Fruit fly (Drosophila melanogaster) whole organism, embryonic: ENCODE data around the gene mTor.

ENCODE experiments used
- Ada2b ChIP-seq: fragments of 200-800 bp; sonication (Bioruptor generic); IDR thresholded peaks from 2 replicates; pipeline ENCODE4 v1.3.6; 2022; ENCODE audit warnings: missing biosample characterization, missing genetic modification characterization
- Bdp1 ChIP-seq: fragments of 200-800 bp; sonication (Bioruptor generic); optimal IDR thresholded peaks from 3 replicates; lab custom pipeline; 2016; ENCODE audit warnings: missing biosample characterization, missing genetic modification characterization
- Bgb ChIP-seq: fragments of 200-800 bp; sonication (Bioruptor generic); IDR thresholded peaks from 2 replicates; pipeline ENCODE4 v1.3.6; 2022; ENCODE audit warnings: missing biosample characterization, missing genetic modification characterization; ENCODE audit not compliant: partially characterized antibody
- CG10209 ChIP-seq: fragments of 200-800 bp; sonication (Bioruptor generic); optimal IDR thresholded peaks from 3 replicates; lab custom pipeline; 2017; ENCODE audit warnings: missing biosample characterization, mild to moderate bottlenecking, missing genetic modification characterization, missing genetic modification reagents
- CG10959 ChIP-seq: fragments of 200-800 bp; sonication (Bioruptor generic); IDR thresholded peaks from 2 replicates; pipeline ENCODE4 v1.3.6; 2022; ENCODE audit warnings: missing biosample characterization, missing genetic modification characterization
- CG11695 ChIP-seq: fragments of 200-800 bp; sonication (Bioruptor generic); IDR thresholded peaks from 3 replicates; pipeline ENCODE4 v1.3.6; 2022; ENCODE audit warnings: missing biosample characterization, missing genetic modification characterization
- CG13123 ChIP-seq: fragments of 200-800 bp; sonication (Bioruptor generic); optimal IDR thresholded peaks from 2 replicates; lab custom pipeline; 2016; ENCODE audit warnings: missing biosample characterization, missing genetic modification characterization
- CG13287 ChIP-seq: fragments of 200-800 bp; sonication (Bioruptor generic); IDR thresholded peaks from 2 replicates; pipeline ENCODE4 v1.3.6; 2022; ENCODE audit warnings: missing biosample characterization, missing genetic modification characterization; ENCODE audit not compliant: partially characterized antibody
- CG15269 ChIP-seq: fragments of 200-800 bp; sonication (Bioruptor generic); optimal IDR thresholded peaks from 2 replicates; lab custom pipeline; 2018; ENCODE audit warnings: missing biosample characterization, mild to moderate bottlenecking, missing genetic modification characterization, moderate library complexity
- CG1603 ChIP-seq: fragments of 200-800 bp; sonication (Bioruptor generic); optimal IDR thresholded peaks from 2 replicates; lab custom pipeline; 2019; ENCODE audit warnings: missing biosample characterization, mild to moderate bottlenecking, missing genetic modification characterization, moderate library complexity
- CG17612 ChIP-seq: fragments of 200-800 bp; sonication (Bioruptor generic); IDR thresholded peaks from 2 replicates; pipeline ENCODE4 v1.3.6; 2022; ENCODE audit warnings: missing biosample characterization, missing genetic modification characterization
- CG18262 ChIP-seq: fragments of 200-800 bp; optimal IDR thresholded peaks from 3 replicates; lab custom pipeline; 2019; ENCODE audit warnings: missing biosample characterization, mild to moderate bottlenecking, missing genetic modification characterization, moderate library complexity
- CG18599 ChIP-seq: fragments of 200-800 bp; sonication (Bioruptor generic); optimal IDR thresholded peaks from 3 replicates; lab custom pipeline; 2017; ENCODE audit warnings: missing biosample characterization, missing genetic modification characterization, mild to moderate bottlenecking, moderate library complexity, missing genetic modification reagents
- CG31388 ChIP-seq: fragments of 200-800 bp; sonication (Bioruptor generic); optimal IDR thresholded peaks from 2 replicates; lab custom pipeline; 2016; ENCODE audit warnings: missing biosample characterization, missing genetic modification characterization
- CG34376 ChIP-seq: fragments of 200-800 bp; sonication (Bioruptor generic); optimal IDR thresholded peaks from 2 replicates; lab custom pipeline; 2018; ENCODE audit warnings: missing biosample characterization, mild to moderate bottlenecking, missing genetic modification characterization
- CG4424 ChIP-seq: fragments of 200-800 bp; sonication (Bioruptor generic); optimal IDR thresholded peaks from 3 replicates; lab custom pipeline; 2016; ENCODE audit warnings: missing biosample characterization, missing genetic modification characterization
- CG5245 ChIP-seq: fragments of 200-800 bp; sonication (Bioruptor generic); optimal IDR thresholded peaks from 3 replicates; lab custom pipeline; 2016; ENCODE audit warnings: missing biosample characterization, missing genetic modification characterization
- CG6854 ChIP-seq: fragments of 200-800 bp; sonication (Bioruptor generic); optimal IDR thresholded peaks from 3 replicates; lab custom pipeline; 2017; ENCODE audit warnings: missing biosample characterization, mild to moderate bottlenecking, missing genetic modification characterization
- CG7745 ChIP-seq: fragments of 200-800 bp; sonication (Bioruptor generic); optimal IDR thresholded peaks from 2 replicates; lab custom pipeline; 2018; ENCODE audit warnings: missing biosample characterization, mild to moderate bottlenecking, missing genetic modification characterization, moderate library complexity
- CG7839 ChIP-seq: fragments of 200-800 bp; sonication (Bioruptor generic); optimal IDR thresholded peaks from 3 replicates; lab custom pipeline; 2018; ENCODE audit warnings: missing biosample characterization, mild to moderate bottlenecking, missing genetic modification characterization, moderate library complexity
- CG8281 ChIP-seq: fragments of 200-800 bp; sonication (Bioruptor generic); optimal IDR thresholded peaks from 2 replicates; lab custom pipeline; 2018; ENCODE audit warnings: missing biosample characterization, mild to moderate bottlenecking, missing genetic modification characterization, moderate library complexity
- CG8290 ChIP-seq, 3 experiments: fragments of 200-800 bp; sonication (Bioruptor generic); optimal IDR thresholded peaks; 2 replicates each; lab custom pipeline; 2016 to 2019; ENCODE audit warnings: missing biosample characterization in 3 of 3, missing genetic modification characterization in 3 of 3, mild to moderate bottlenecking in 2 of 3, moderate library complexity in 1 of 3
- CG9609 ChIP-seq: fragments of 200-800 bp; sonication (Bioruptor generic); optimal IDR thresholded peaks from 3 replicates; lab custom pipeline; 2016; ENCODE audit warnings: missing biosample characterization, missing genetic modification characterization
- Deaf1 ChIP-seq: fragments of 200-800 bp; optimal IDR thresholded peaks from 3 replicates; lab custom pipeline; 2019; ENCODE audit warnings: missing biosample characterization, mild to moderate bottlenecking, missing genetic modification characterization, moderate library complexity
- Drgx ChIP-seq: fragments of 200-800 bp; sonication (Bioruptor generic); IDR thresholded peaks from 2 replicates; pipeline ENCODE4 v1.3.6; 2022; ENCODE audit warnings: missing biosample characterization, missing genetic modification characterization
- H15 ChIP-seq: fragments of 200-800 bp; sonication (Bioruptor generic); IDR thresholded peaks from 3 replicates; pipeline ENCODE4 v1.3.6; 2022; ENCODE audit warnings: missing biosample characterization, missing genetic modification characterization
- HLH3B ChIP-seq: fragments of 200-800 bp; sonication (Bioruptor generic); IDR thresholded peaks from 2 replicates; pipeline ENCODE4 v1.3.6; 2022; ENCODE audit warnings: missing biosample characterization, missing genetic modification characterization
- Hr39 ChIP-seq: fragments of >200 bp; optimal IDR thresholded peaks from 2 replicates; lab custom pipeline; 2017
- Mad ChIP-seq: fragments of 200-800 bp; sonication (Bioruptor generic); optimal IDR thresholded peaks from 2 replicates; lab custom pipeline; 2016; ENCODE audit warnings: missing biosample characterization, missing genetic modification characterization
- Med ChIP-seq: fragments of 200-800 bp; sonication (Bioruptor generic); peaks from one replicate; lab custom pipeline; 2016; ENCODE audit warnings: missing biosample characterization, missing genetic modification characterization, mild to moderate bottlenecking, inconsistent platforms, moderate library complexity
- Opbp ChIP-seq: fragments of 200-800 bp; sonication (Bioruptor generic); IDR thresholded peaks from 3 replicates; pipeline ENCODE4 v1.3.6; 2022; ENCODE audit warnings: missing biosample characterization, missing genetic modification characterization; ENCODE audit not compliant: partially characterized antibody
- Sry-δ ChIP-seq: fragments of 200-800 bp; sonication (Bioruptor generic); optimal IDR thresholded peaks from 2 replicates; lab custom pipeline; 2016; ENCODE audit warnings: missing biosample characterization, missing genetic modification characterization
- YL-1 ChIP-seq: fragments of 200-800 bp; sonication (Bioruptor generic); optimal IDR thresholded peaks from 3 replicates; lab custom pipeline; 2017; ENCODE audit warnings: missing biosample characterization, mild to moderate bottlenecking, missing genetic modification characterization
- crol ChIP-seq: fragments of 200-800 bp; sonication (Bioruptor generic); IDR thresholded peaks from 2 replicates; pipeline ENCODE4 v1.3.6; 2022; ENCODE audit warnings: missing biosample characterization, missing genetic modification characterization
- dan ChIP-seq: fragments of 200-800 bp; sonication (Bioruptor generic); IDR thresholded peaks from 2 replicates; pipeline ENCODE4 v1.3.6; 2022; ENCODE audit warnings: missing biosample characterization, missing genetic modification characterization
- ems ChIP-seq: fragments of 200-800 bp; sonication (Bioruptor generic); optimal IDR thresholded peaks from 3 replicates; lab custom pipeline; 2016; ENCODE audit warnings: missing biosample characterization, missing genetic modification characterization
- en ChIP-seq: fragments of 200-800 bp; sonication (Bioruptor generic); optimal IDR thresholded peaks from 2 replicates; lab custom pipeline; 2016; ENCODE audit warnings: missing biosample characterization, missing genetic modification characterization
- esg ChIP-seq: fragments of 200-800 bp; sonication (Bioruptor generic); conservative IDR thresholded peaks from 2 replicates; pipeline ENCODE4 v1.3.6; 2022; ENCODE audit warnings: missing biosample characterization, missing genetic modification characterization
- gce ChIP-seq: fragments of 200-800 bp; sonication (Bioruptor generic); IDR thresholded peaks from 3 replicates; pipeline ENCODE4 v1.3.6; 2022; ENCODE audit warnings: missing biosample characterization, missing genetic modification characterization
- ind ChIP-seq: fragments of 200-800 bp; sonication (Bioruptor generic); optimal IDR thresholded peaks from 3 replicates; lab custom pipeline; 2016; ENCODE audit warnings: missing biosample characterization, missing genetic modification characterization
- insv ChIP-seq, 2 experiments: fragments of 200-800 bp; sonication (Bioruptor generic); optimal IDR thresholded peaks; 3 replicates each; lab custom pipeline; 2016 to 2018; ENCODE audit warnings: missing biosample characterization in 2 of 2, missing genetic modification characterization in 2 of 2
- kah ChIP-seq: fragments of 200-800 bp; sonication (Bioruptor generic); optimal IDR thresholded peaks from 2 replicates; lab custom pipeline; 2018; ENCODE audit warnings: missing biosample characterization, mild to moderate bottlenecking, missing genetic modification characterization
- maf-S ChIP-seq: fragments of 200-800 bp; sonication (Bioruptor generic); optimal IDR thresholded peaks from 2 replicates; lab custom pipeline; 2016; ENCODE audit warnings: missing biosample characterization, missing genetic modification characterization
- nmo ChIP-seq: fragments of 200-800 bp; sonication (Bioruptor generic); optimal IDR thresholded peaks from 2 replicates; lab custom pipeline; 2018; ENCODE audit warnings: missing biosample characterization, mild to moderate bottlenecking, missing genetic modification characterization, moderate library complexity
- pros ChIP-seq: fragments of 200-800 bp; sonication (Bioruptor generic); optimal IDR thresholded peaks from 3 replicates; lab custom pipeline; 2019; ENCODE audit warnings: missing biosample characterization, mild to moderate bottlenecking, missing genetic modification characterization, moderate library complexity
- sd ChIP-seq: fragments of 200-800 bp; sonication (Bioruptor generic); optimal IDR thresholded peaks from 3 replicates; lab custom pipeline; 2018; ENCODE audit warnings: missing biosample characterization, mild to moderate bottlenecking, missing genetic modification characterization, moderate library complexity
- sna ChIP-seq: fragments of 200-800 bp; sonication (Bioruptor generic); IDR thresholded peaks from 2 replicates; pipeline ENCODE4 v1.3.6; 2022; ENCODE audit warnings: missing biosample characterization, missing genetic modification characterization; ENCODE audit not compliant: partially characterized antibody
- ssp ChIP-seq: fragments of 200-800 bp; sonication (Bioruptor generic); IDR thresholded peaks from 2 replicates; pipeline ENCODE4 v1.3.6; 2022; ENCODE audit warnings: missing biosample characterization, missing genetic modification characterization
- trh ChIP-seq: fragments of 200-800 bp; sonication (Bioruptor generic); optimal IDR thresholded peaks from 2 replicates; lab custom pipeline; 2016; ENCODE audit warnings: missing biosample characterization, missing genetic modification characterization
- yki ChIP-seq: fragments of >200 bp; optimal IDR thresholded peaks from 3 replicates; lab custom pipeline; 2018
- zen2 ChIP-seq: fragments of 200-800 bp; sonication (Bioruptor generic); IDR thresholded peaks from 3 replicates; pipeline ENCODE4 v1.3.6; 2022; ENCODE audit warnings: missing biosample characterization, missing genetic modification characterization; ENCODE audit not compliant: partially characterized antibody

The mTor gene

dm6 chr2L:13060037-13060537, 55.8 kb downstream of the mTor start, which contains the start of gene CG9932 (continued):
- TF ChIP-seq maf-S (GFP tag; lab: Kevin White, UChicago) (no peak), Deaf1 (tag; lab: Kevin White, UChicago) (peak; percentile 100), Opbp (GFP tag; lab: Robert Waterston, UW) (0 out of 3 replicates have a peak, but pooled peaks have one; percentile 41), CG1603 (tag; lab: Kevin White, UChicago) (no peak), en (no peak), CG8290 (GFP tag; optimal IDR thresholded peaks at IDR 0.05; lab: Kevin White, UChicago) (no peak), CG8290 (tag; optimal IDR thresholded peaks at IDR 0.05; lab: Kevin White, UChicago) (no peak), CG34376 (GFP tag; lab: Kevin White, UChicago) (peak; percentile 57), pros (GFP tag; lab: Kevin White, UChicago) (peak; percentile 47), insv (GFP tag; optimal IDR thresholded peaks at IDR 0.05; lab: Kevin White, UChicago) (no peak), gce (no peak), CG18262 (tag; lab: Kevin White, UChicago) (no peak), sd (tag; lab: Kevin White, UChicago) (peak; percentile 89), CG7839 (tag; lab: Kevin White, UChicago) (peak; percentile 20), Med (GFP tag; lab: Kevin White, UChicago) (peak; percentile 88), Hr39 (lab: Kevin White, UChicago) (no peak), CG18599 (GFP tag; lab: Kevin White, UChicago) (no peak), trh (GFP tag; lab: Kevin White, UChicago) (no peak), nmo (no peak), H15 (GFP tag; lab: Robert Waterston, UW) (no peak), yki (lab: Kevin White, UChicago) (peak; percentile 82), Sry-δ (GFP tag; lab: Kevin White, UChicago) (no peak), CG13287 (peak; percentile 63), Bdp1 (no peak), CG15269 (peak; percentile 13), CG31388 (no peak), Mad (GFP tag; lab: Kevin White, UChicago) (no peak), ssp (no peak), CG17612 (GFP tag; lab: Robert Waterston, UW) (no peak), zen2 (GFP tag; lab: Robert Waterston, UW) (peak; percentile 55; the same call in 2 of the 3 replicates), CG10209 (GFP tag; lab: Kevin White, UChicago) (no peak), kah (no peak), CG13123 (GFP tag; lab: Kevin White, UChicago) (no peak), CG10959 (GFP tag; lab: Robert Waterston, UW) (no peak), ems (GFP tag; lab: Kevin White, UChicago) (no peak), Drgx (GFP tag; lab: Robert Waterston, UW) (peak; percentile 66), Ada2b (GFP tag; lab: Robert Waterston, UW) (no peak), CG7745 (no peak), crol (peak; percentile 88), Bgb (GFP tag; lab: Robert Waterston, UW) (peak; percentile 41; the same call in 1 of the 2 replicates), sna (GFP tag; lab: Robert Waterston, UW) (peak; percentile 79), HLH3B (GFP tag; lab: Robert Waterston, UW) (no peak), CG8281 (no peak), CG6854 (GFP tag; lab: Kevin White, UChicago) (peak; percentile 34), CG9609 (no peak), ind (GFP tag; lab: Kevin White, UChicago) (no peak), CG4424 (GFP tag; lab: Kevin White, UChicago) (no peak), CG11695 (GFP tag; lab: Robert Waterston, UW) (no peak; the same call in 2 of the 3 replicates), dan (GFP tag; lab: Robert Waterston, UW) (no peak), YL-1 (GFP tag; lab: Kevin White, UChicago) (no peak), esg (GFP tag; lab: Robert Waterston, UW) (no peak), CG5245 (GFP tag; lab: Kevin White, UChicago) (no peak)
